Worm (Caenorhabditis elegans): ENCODE data around the gene Y43E12A.2.

Gene Y43E12A.2

ce11 chrIV:10964688-10965087 lies 17.2 kb upstream of the Y43E12A.2 start:
- no peak for TF ChIP-seq zip-5 (tag; optimal IDR thresholded peaks at IDR 0.05)
- no peak for TF ChIP-seq pha-4 (tag; optimal IDR thresholded peaks at IDR 0.05)

ce11 chrIV:10966359-10966758 lies 15.5 kb upstream of the Y43E12A.2 start, which contains the start of the genes aqp-3 and Y69E1A.8:
Gene aqp-3, minus strand, starts transcription at chrIV:10966459.
Gene Y69E1A.8, plus strand, starts transcription at chrIV:10966604.
- no peak for TF ChIP-seq ceh-6 (GFP tag; optimal IDR thresholded peaks at IDR 0.05)
- TF ChIP-seq dmd-4 (tag; optimal IDR thresholded peaks at IDR 0.05; ENCODE audit: borderline replicate concordance): no peak

DNA sequence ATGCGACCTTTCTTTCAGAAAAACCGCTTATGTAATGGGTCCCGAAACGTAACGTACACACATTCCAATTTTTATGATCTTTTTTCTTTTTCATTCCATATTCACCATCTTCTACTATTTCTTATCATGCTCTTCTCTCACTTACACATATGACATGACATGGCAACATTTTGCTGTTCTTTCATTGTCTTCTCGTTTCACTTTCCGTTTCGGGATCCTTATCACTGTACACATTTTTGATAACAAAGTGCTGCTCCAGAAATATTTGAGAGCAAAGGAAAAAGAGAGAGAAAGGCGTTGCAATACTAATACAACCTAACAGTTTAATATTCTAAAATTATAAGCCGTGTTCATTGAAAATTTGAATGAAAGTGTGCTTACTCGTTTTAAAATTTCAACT lies 11.5 kb upstream of the Y43E12A.2 start:
- TF ChIP-seq tbx-2 (tag; optimal IDR thresholded peaks at IDR 0.05) (no peak), elt-2 (tag; optimal IDR thresholded peaks at IDR 0.05) (peak; percentile 82)

DNA sequence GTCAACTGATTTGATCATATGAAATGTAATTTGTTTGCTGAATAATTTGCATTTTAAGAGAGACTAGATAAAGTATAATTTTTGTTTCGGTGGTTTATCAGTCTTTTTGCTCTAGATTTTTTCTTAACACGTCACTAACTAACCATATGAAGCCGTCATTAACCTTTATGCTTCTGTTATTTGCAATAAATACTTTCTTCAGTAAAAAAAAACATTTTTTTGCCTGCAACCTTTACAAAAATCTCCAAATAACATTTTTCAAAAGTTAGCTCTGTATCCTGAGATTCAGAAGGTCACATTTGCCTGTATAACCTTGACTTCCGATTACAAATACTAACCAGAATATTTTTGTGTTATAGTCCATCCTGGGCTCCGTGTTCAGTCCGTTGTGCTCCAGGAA lies 11.1 kb upstream of the Y43E12A.2 start:
- TF ChIP-seq ceh-18 (tag; optimal IDR thresholded peaks at IDR 0.05) (no peak), ceh-19 (GFP tag; optimal IDR thresholded peaks at IDR 0.05) (no peak), nfya-1 (tag; optimal IDR thresholded peaks at IDR 0.05) (no peak), fkh-10 (GFP tag; optimal IDR thresholded peaks at IDR 0.05) (no peak), dmd-4 (tag; optimal IDR thresholded peaks at IDR 0.05; ENCODE audit: borderline replicate concordance) (no peak), pat-9 (tag; optimal IDR thresholded peaks at IDR 0.05) (no peak), elt-2 (tag; optimal IDR thresholded peaks at IDR 0.05) (no peak), madf-2 (tag; optimal IDR thresholded peaks at IDR 0.05) (no peak), lim-6 (tag; optimal IDR thresholded peaks at IDR 0.05) (no peak)

- TF ChIP-seq ztf-16 (tag; optimal IDR thresholded peaks at IDR 0.05): no peak
- TF ChIP-seq pros-1 (tag; optimal IDR thresholded peaks at IDR 0.05): no peak
- TF ChIP-seq mec-3 (tag; optimal IDR thresholded peaks at IDR 0.05; ENCODE audit: borderline replicate concordance): no peak
- TF ChIP-seq hlh-6 (tag; optimal IDR thresholded peaks at IDR 0.05): no peak
- TF ChIP-seq pha-4 (tag; optimal IDR thresholded peaks at IDR 0.05): no peak
- no peak for TF ChIP-seq sdc-2 (tag; optimal IDR thresholded peaks at IDR 0.05)
These were observed 10.1 kb upstream of the Y43E12A.2 start for ce11 chrIV:10971636-10972199.

- TF ChIP-seq ref-2 (tag; optimal IDR thresholded peaks at IDR 0.05) (no peak), nfya-1 (tag; optimal IDR thresholded peaks at IDR 0.05) (no peak), elt-2 (tag; optimal IDR thresholded peaks at IDR 0.05) (peak; percentile 72)
These were observed 5.9 kb upstream of the Y43E12A.2 start for ce11 chrIV:10975968-10976367.

DNA sequence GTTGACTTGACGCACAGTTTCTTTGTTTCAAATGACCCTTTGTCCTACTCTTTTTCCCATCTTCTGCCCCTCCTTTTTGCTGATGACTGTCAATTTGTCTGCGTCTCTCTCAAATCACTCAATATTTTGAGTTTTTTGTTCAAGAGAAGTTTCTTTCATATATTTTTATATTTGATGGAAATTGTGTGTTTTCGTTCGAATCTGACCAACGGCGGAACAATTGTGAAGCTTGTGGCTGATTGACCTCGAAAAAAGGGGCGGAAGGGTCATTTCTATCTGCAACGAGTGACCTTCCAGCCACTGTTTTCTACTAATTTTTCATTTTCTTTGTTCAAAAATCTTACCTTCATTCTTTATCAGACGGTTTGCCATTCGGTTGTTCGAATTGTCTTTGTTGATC lies 3.2 kb upstream of the Y43E12A.2 start:
- TF ChIP-seq ceh-2 (tag; optimal IDR thresholded peaks at IDR 0.05): no peak
- TF ChIP-seq hlh-13 (GFP tag; optimal IDR thresholded peaks at IDR 0.05): no peak
- TF ChIP-seq ceh-19 (GFP tag; optimal IDR thresholded peaks at IDR 0.05): no peak
- no peak for TF ChIP-seq unc-3 (GFP tag; conservative IDR thresholded peaks at IDR 0.05)
- no peak for TF ChIP-seq unc-3 (tag; optimal IDR thresholded peaks at IDR 0.05)

DNA sequence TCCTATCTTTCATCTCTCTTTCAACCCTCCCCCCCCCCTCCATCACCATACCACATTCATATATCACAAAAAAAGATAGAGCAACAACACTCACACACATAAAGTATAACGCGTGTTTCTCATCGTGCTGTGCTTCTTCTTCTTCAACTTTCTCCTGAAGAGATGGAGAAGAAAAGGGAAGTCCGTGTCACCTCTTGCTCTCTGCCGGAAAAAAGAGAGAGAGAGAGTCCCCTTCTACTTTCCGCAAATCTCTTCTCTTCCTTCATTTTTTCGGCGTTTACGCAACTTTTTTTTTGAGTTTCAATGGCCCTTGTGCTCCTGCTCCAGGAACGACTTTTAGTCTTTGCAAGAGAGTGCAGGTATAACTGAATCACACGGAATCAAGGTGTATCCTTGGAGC lies 2.2 kb upstream of the Y43E12A.2 start:
- TF ChIP-seq ceh-30 (tag; optimal IDR thresholded peaks at IDR 0.05) (no peak), tbx-2 (tag; optimal IDR thresholded peaks at IDR 0.05) (no peak), sox-2 (GFP tag; IDR thresholded peaks at IDR 0.05) (no peak), gmeb-2 (tag; optimal IDR thresholded peaks at IDR 0.05) (no peak), odd-2 (tag; optimal IDR thresholded peaks at IDR 0.05) (no peak), ceh-18 (tag; optimal IDR thresholded peaks at IDR 0.05) (peak; percentile 49)

All from whole organism, late embryonic.